Worm (Caenorhabditis elegans): ENCODE measurements around the gene cdh-9.

cdh-9 gene

DNA sequence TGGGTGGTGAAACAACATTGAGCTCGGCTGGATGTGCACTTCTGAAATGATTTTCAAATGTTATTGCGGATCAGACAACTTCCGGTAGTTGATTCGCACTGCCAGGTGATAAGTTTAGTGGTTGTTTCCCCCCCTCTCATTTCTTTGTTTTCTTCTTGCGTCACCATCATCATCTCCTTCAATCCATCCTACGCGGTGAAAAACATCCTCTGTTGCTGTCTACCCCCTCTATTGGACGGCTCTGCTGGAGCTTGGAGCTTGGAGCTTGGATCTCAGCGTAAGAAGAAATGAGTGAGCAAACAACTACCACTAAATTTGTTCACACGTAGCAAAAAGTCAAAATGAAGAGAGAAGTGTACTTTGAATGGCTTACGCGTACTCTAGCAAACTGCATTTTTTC, 46.6 kb downstream of the cdh-9 start:
- TF ChIP-seq tab-1 (GFP tag; IDR thresholded peaks at IDR 0.05) (no peak), klf-2 (GFP tag; conservative IDR thresholded peaks at IDR 0.05) (no peak), T22C8.4 (GFP tag; IDR thresholded peaks at IDR 0.05) (no peak), ref-1 (GFP tag; conservative IDR thresholded peaks at IDR 0.05) (no peak), flt-1 (GFP tag; IDR thresholded peaks at IDR 0.05) (no peak), ztf-23 (GFP tag; IDR thresholded peaks at IDR 0.05) (no peak), cog-1 (tag; optimal IDR thresholded peaks at IDR 0.05) (no peak)

DNA sequence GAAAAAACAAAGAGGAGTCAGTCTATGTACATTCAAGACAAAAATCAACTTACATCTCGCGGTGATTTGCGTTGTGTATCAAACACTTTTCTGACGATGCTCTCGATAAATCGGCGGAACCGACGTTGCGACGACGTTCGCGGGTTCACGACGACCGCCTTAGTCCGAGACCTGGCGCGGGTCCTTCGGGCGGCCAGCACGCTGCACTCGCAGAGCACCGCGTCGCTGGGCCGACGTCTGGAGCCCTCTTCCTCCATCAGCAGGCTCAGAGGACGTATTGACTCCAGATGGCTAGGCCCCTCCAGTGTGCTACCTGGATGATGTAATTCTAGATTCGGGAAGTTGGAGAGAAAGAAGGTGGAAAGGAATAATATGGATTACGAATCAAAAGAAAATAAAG, 48.2 kb downstream of the cdh-9 start:
- no peak for TF ChIP-seq flt-1 (GFP tag; IDR thresholded peaks at IDR 0.05)
- no peak for TF ChIP-seq ref-1 (GFP tag; conservative IDR thresholded peaks at IDR 0.05)
- TF ChIP-seq med-1 (GFP tag; optimal IDR thresholded peaks at IDR 0.05; ENCODE audit: insufficient read depth): no peak
- no peak for TF ChIP-seq ztf-23 (GFP tag; IDR thresholded peaks at IDR 0.05)
- TF ChIP-seq T22C8.4 (GFP tag; IDR thresholded peaks at IDR 0.05): no peak

DNA sequence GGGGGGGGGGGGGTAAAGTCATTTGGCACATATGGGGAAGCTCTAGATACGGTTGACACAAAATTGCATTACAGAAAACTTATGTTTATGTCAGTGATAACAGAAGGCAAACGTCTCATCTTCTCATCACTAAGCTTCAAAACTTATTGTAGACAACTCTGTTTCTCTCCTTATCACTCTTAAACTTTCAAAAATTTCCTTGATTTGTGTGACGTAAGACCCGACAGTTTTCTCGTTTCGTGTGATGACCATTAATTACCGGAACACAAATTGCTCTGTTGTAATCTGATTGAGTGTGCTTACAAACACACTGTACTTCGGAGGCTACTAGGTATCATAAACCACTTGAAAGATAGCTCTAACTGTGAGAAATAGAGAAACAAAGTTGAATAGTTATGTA, 49.9 kb downstream of the cdh-9 start:
- TF ChIP-seq flt-1 (GFP tag; IDR thresholded peaks at IDR 0.05) (no peak), med-1 (GFP tag; optimal IDR thresholded peaks at IDR 0.05; ENCODE audit: insufficient read depth) (no peak), cog-1 (tag; optimal IDR thresholded peaks at IDR 0.05) (no peak), tab-1 (GFP tag; IDR thresholded peaks at IDR 0.05) (no peak), klf-2 (GFP tag; conservative IDR thresholded peaks at IDR 0.05) (no peak), ref-1 (GFP tag; conservative IDR thresholded peaks at IDR 0.05) (no peak), ztf-29 (GFP tag; IDR thresholded peaks at IDR 0.05) (no peak)

DNA sequence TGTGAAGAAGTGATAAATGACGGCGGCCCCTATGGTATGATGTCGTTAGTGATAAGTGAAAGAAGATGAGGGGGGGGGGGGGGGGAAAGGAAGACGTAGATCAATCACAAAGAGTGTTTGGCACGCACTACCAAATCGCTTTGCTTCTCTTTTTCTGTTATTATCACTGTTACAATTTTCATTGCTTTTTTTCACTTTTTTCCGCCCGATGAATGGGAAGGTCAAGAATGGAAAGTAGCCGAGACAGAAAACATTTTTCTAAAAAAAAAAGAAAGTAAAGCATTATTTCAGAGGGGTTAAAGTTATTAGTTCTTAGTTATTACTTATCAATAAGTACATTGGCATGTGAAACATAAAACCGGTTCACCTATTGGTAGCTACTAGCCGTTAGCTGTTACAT, 52.2 kb downstream of the cdh-9 start:
- TF ChIP-seq ztf-23 (GFP tag; IDR thresholded peaks at IDR 0.05) (no peak), flt-1 (GFP tag; IDR thresholded peaks at IDR 0.05) (no peak), klf-2 (GFP tag; conservative IDR thresholded peaks at IDR 0.05) (no peak), T22C8.4 (GFP tag; IDR thresholded peaks at IDR 0.05) (no peak), ref-1 (GFP tag; conservative IDR thresholded peaks at IDR 0.05) (no peak)

DNA sequence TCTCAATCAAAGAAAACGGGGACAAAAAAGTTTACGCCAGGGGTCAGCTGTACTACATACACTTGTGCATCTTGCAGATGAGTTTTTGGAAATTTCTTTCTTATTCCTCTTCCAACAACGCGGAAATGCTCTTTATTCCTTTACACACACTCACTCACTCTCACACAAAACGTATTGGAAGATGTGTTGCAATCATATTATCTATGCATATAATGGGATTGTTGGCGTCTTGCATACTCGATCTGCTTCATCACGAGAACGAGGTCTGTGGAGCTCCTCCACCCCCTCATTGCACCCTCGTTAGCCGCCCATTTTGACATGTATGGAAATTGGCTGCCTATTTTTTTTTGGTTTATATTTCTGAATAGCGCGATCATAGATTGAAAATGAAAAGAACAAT, 53.7 kb downstream of the cdh-9 start:
- no peak for TF ChIP-seq ztf-23 (GFP tag; IDR thresholded peaks at IDR 0.05)
- TF ChIP-seq tab-1 (GFP tag; IDR thresholded peaks at IDR 0.05): no peak
- TF ChIP-seq ztf-29 (GFP tag; IDR thresholded peaks at IDR 0.05): no peak
- no peak for TF ChIP-seq cog-1 (tag; optimal IDR thresholded peaks at IDR 0.05)
- no peak for TF ChIP-seq flt-1 (GFP tag; IDR thresholded peaks at IDR 0.05)
- TF ChIP-seq klf-2 (GFP tag; conservative IDR thresholded peaks at IDR 0.05): no peak
- no peak for TF ChIP-seq med-1 (GFP tag; optimal IDR thresholded peaks at IDR 0.05; ENCODE audit: insufficient read depth)
- TF ChIP-seq T22C8.4 (GFP tag; IDR thresholded peaks at IDR 0.05): no peak
- TF ChIP-seq ref-1 (GFP tag; conservative IDR thresholded peaks at IDR 0.05): no peak

DNA sequence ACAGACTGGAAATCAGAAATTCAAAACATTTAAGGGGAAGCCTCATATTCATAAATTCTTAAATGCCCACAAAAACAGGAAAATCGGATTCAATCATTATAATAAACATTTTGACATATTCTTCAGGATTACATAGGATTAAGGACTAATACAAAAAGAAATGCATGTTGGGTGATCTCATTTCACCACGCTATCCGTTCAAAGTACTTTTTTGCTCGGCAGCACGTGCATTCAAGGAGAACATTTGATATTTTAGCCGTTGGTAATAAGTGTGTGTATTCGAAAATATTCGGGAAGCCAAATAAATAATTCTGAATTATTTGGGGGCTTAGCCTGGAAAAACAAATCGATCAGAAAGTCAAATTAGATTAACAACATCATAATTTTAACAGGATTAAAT, 55.6 kb downstream of the cdh-9 start:
- TF ChIP-seq klf-2 (GFP tag; conservative IDR thresholded peaks at IDR 0.05): no peak
- TF ChIP-seq tab-1 (GFP tag; IDR thresholded peaks at IDR 0.05): no peak
- TF ChIP-seq cog-1 (tag; optimal IDR thresholded peaks at IDR 0.05): no peak
- no peak for TF ChIP-seq med-1 (GFP tag; optimal IDR thresholded peaks at IDR 0.05; ENCODE audit: insufficient read depth)
- no peak for TF ChIP-seq T22C8.4 (GFP tag; IDR thresholded peaks at IDR 0.05)
- no peak for TF ChIP-seq ztf-29 (GFP tag; IDR thresholded peaks at IDR 0.05)
- TF ChIP-seq ztf-23 (GFP tag; IDR thresholded peaks at IDR 0.05): no peak
